Worm (Caenorhabditis elegans) whole organism, L1 larva: ENCODE data around the gene lsm-1.
A peak's percentile ranks its signal among the peaks of the same experiment; 100 is the strongest.

Source experiments
- C04F5.9 ChIP-seq: sonication (generic microtip); optimal IDR thresholded peaks from 2 replicates; lab custom pipeline; 2016; ENCODE audit warnings: missing genetic modification characterization, missing compliant biosample characterization
- C16A3.4 ChIP-seq: fragments of 150-350 bp; optimal IDR thresholded peaks from 2 replicates; lab custom pipeline; 2014; ENCODE audit warnings: missing biosample characterization, missing genetic modification characterization
- Y116A8C.19 ChIP-seq: sonication (generic microtip); optimal IDR thresholded peaks from 2 replicates; lab custom pipeline; 2016; ENCODE audit warnings: missing compliant biosample characterization, missing genetic modification characterization, borderline replicate concordance
- aha-1 ChIP-seq: fragments of 150-350 bp; optimal IDR thresholded peaks from 2 replicates; lab custom pipeline; 2014; ENCODE audit warnings: missing biosample characterization, missing genetic modification characterization
- alr-1 ChIP-seq: fragments of 200-800 bp; sonication (Bioruptor generic); optimal IDR thresholded peaks from 2 replicates; lab custom pipeline; 2018; ENCODE audit warnings: borderline replicate concordance, mild to moderate bottlenecking, missing genetic modification characterization, missing compliant biosample characterization
- ceh-63 ChIP-seq: fragments of 200-800 bp; sonication (Bioruptor generic); optimal IDR thresholded peaks from 2 replicates; lab custom pipeline; 2018; ENCODE audit warnings: mild to moderate bottlenecking, missing genetic modification characterization, missing compliant biosample characterization
- ceh-8 ChIP-seq: fragments of 200-800 bp; sonication (Bioruptor generic); optimal IDR thresholded peaks from 2 replicates; lab custom pipeline; 2018; ENCODE audit warnings: mild to moderate bottlenecking, missing genetic modification characterization, moderate library complexity, missing compliant biosample characterization
- ceh-82 ChIP-seq, 3 experiments: fragments of 150-350 bp in 1 of 3; sonication (generic microtip) in 2 of 3; optimal IDR thresholded peaks; 2 replicates each; lab custom pipeline; 2014 to 2017; ENCODE audit warnings: missing biosample characterization in 3 of 3, missing genetic modification characterization in 3 of 3
- ces-1 ChIP-seq: fragments of 150-350 bp; optimal IDR thresholded peaks from 2 replicates; lab custom pipeline; 2014; ENCODE audit warnings: missing biosample characterization, missing genetic modification reagents, missing genetic modification characterization
- dsc-1 ChIP-seq: sonication (generic microtip); optimal IDR thresholded peaks from 2 replicates; lab custom pipeline; 2016; ENCODE audit warnings: mild to moderate bottlenecking, missing genetic modification characterization, missing compliant biosample characterization
- efl-1 ChIP-seq, 4 experiments: fragments of 150-350 bp; optimal IDR thresholded peaks in 3 of 4; peaks in 1 of 4; 1 replicate in 1 of 4; 2 replicates in 3 of 4; lab custom pipeline; 2014; ENCODE audit warnings: missing biosample characterization in 2 of 4, missing genetic modification characterization in 2 of 4, missing genetic modification reagents in 2 of 4
- efl-3 ChIP-seq: fragments of 200-800 bp; sonication (Bioruptor generic); optimal IDR thresholded peaks from 2 replicates; lab custom pipeline; 2018; ENCODE audit warnings: mild to moderate bottlenecking, missing genetic modification characterization, missing compliant biosample characterization
- egl-13 ChIP-seq: sonication (generic microtip); optimal IDR thresholded peaks from 2 replicates; lab custom pipeline; 2016; ENCODE audit warnings: missing genotype, missing genetic modification reagents, missing genetic modification characterization, missing compliant biosample characterization
- elt-2 ChIP-seq: sonication (generic microtip); optimal IDR thresholded peaks from 2 replicates; lab custom pipeline; 2016; ENCODE audit warnings: missing genetic modification characterization, mild to moderate bottlenecking, inconsistent platforms, missing compliant biosample characterization, missing genetic modification reagents
- elt-3 ChIP-seq, 6 experiments: fragments of 150-350 bp in 1 of 6; sonication (generic microtip); optimal IDR thresholded peaks; 2 replicates each; lab custom pipeline; 2017 to 2018; ENCODE audit warnings: missing biosample characterization in 6 of 6, missing genetic modification characterization in 6 of 6, inconsistent platforms in 1 of 6
- fos-1 ChIP-seq: fragments of 150-350 bp; optimal IDR thresholded peaks from 2 replicates; lab custom pipeline; 2014; ENCODE audit warnings: missing biosample characterization, missing genetic modification characterization
- hlh-17 ChIP-seq: fragments of 200-800 bp; sonication (Bioruptor generic); optimal IDR thresholded peaks from 2 replicates; lab custom pipeline; 2018; ENCODE audit warnings: missing genetic modification characterization, mild to moderate bottlenecking, missing compliant biosample characterization, moderate library complexity, borderline replicate concordance
- hlh-4 ChIP-seq: sonication (generic microtip); optimal IDR thresholded peaks from 2 replicates; lab custom pipeline; 2016; ENCODE audit warnings: mild to moderate bottlenecking, missing genetic modification characterization, missing compliant biosample characterization
- isw-1 ChIP-seq: fragments of 200-800 bp; sonication (Bioruptor generic); IDR thresholded peaks from 2 replicates; pipeline ENCODE4 v1.3.6; 2022; ENCODE audit warnings: missing genetic modification characterization, missing compliant biosample characterization
- jun-1 ChIP-seq: fragments of 150-350 bp; optimal IDR thresholded peaks from 2 replicates; lab custom pipeline; 2014; ENCODE audit warnings: missing biosample characterization, missing genetic modification reagents, missing genetic modification characterization
- lin-39 ChIP-seq: fragments of 150-350 bp; optimal IDR thresholded peaks from 2 replicates; lab custom pipeline; 2014; ENCODE audit warnings: missing biosample characterization, missing genetic modification reagents, missing genetic modification characterization
- lsy-2 ChIP-seq, 2 experiments: fragments of 150-350 bp; optimal IDR thresholded peaks; 2 replicates each; lab custom pipeline; 2014; ENCODE audit warnings: missing biosample characterization in 2 of 2, missing genetic modification characterization in 2 of 2
- mab-9 ChIP-seq: fragments of 200-800 bp; sonication (Bioruptor generic); IDR thresholded peaks from 2 replicates; pipeline ENCODE4 v1.3.6; 2022; ENCODE audit warnings: missing genetic modification reagents, missing genetic modification characterization, missing compliant biosample characterization
- mdl-1 ChIP-seq, 2 experiments: fragments of 150-350 bp; optimal IDR thresholded peaks; 2 replicates each; lab custom pipeline; 2014 to 2017; ENCODE audit warnings: missing biosample characterization in 2 of 2, missing genetic modification characterization in 2 of 2, inconsistent platforms in 1 of 2
- mef-2 ChIP-seq: fragments of 150-350 bp; optimal IDR thresholded peaks from 2 replicates; lab custom pipeline; 2014; ENCODE audit warnings: missing biosample characterization, missing genetic modification characterization
- nhr-11 ChIP-seq: fragments of 150-350 bp; optimal IDR thresholded peaks from 2 replicates; lab custom pipeline; 2014; ENCODE audit warnings: missing biosample characterization, missing genetic modification characterization
- nhr-20 ChIP-seq: sonication (generic microtip); optimal IDR thresholded peaks from 2 replicates; lab custom pipeline; 2016; ENCODE audit warnings: mild to moderate bottlenecking, missing genetic modification characterization, missing compliant biosample characterization
- nhr-28 ChIP-seq: fragments of 150-350 bp; optimal IDR thresholded peaks from 2 replicates; lab custom pipeline; 2014; ENCODE audit warnings: missing biosample characterization, missing genetic modification characterization
- nhr-47 ChIP-seq: sonication (generic microtip); optimal IDR thresholded peaks from 2 replicates; lab custom pipeline; 2016; ENCODE audit warnings: mild to moderate bottlenecking, missing genetic modification characterization, moderate library complexity, missing compliant biosample characterization
- nhr-71 ChIP-seq: sonication (generic microtip); optimal IDR thresholded peaks from 2 replicates; lab custom pipeline; 2016; ENCODE audit warnings: mild to moderate bottlenecking, missing genetic modification characterization, moderate library complexity, missing compliant biosample characterization
- nhr-76 ChIP-seq: sonication (generic microtip); optimal IDR thresholded peaks from 2 replicates; lab custom pipeline; 2017; ENCODE audit warnings: missing biosample characterization, missing genetic modification characterization
- nhr-77 ChIP-seq: fragments of 150-350 bp; optimal IDR thresholded peaks from 2 replicates; lab custom pipeline; 2014; ENCODE audit warnings: missing biosample characterization, missing genetic modification characterization
- nhr-84 ChIP-seq: sonication (generic microtip); optimal IDR thresholded peaks from 2 replicates; lab custom pipeline; 2017; ENCODE audit warnings: missing biosample characterization, missing genetic modification characterization
- nhr-85 ChIP-seq: sonication (generic microtip); peaks from one replicate; lab custom pipeline; 2016; ENCODE audit warnings: missing genetic modification characterization, inconsistent platforms, missing compliant biosample characterization
- nhr-90 ChIP-seq: sonication (generic microtip); optimal IDR thresholded peaks from 2 replicates; lab custom pipeline; 2016; ENCODE audit warnings: mild to moderate bottlenecking, missing genetic modification characterization, missing compliant biosample characterization; ENCODE audit not compliant: poor library complexity
- pag-3 ChIP-seq: sonication (generic microtip); optimal IDR thresholded peaks from 2 replicates; lab custom pipeline; 2017; ENCODE audit warnings: missing genetic modification characterization, mild to moderate bottlenecking, missing compliant biosample characterization, antibody characterized with exemption, borderline replicate concordance; ENCODE audit not compliant: insufficient read depth
- pax-3 ChIP-seq: fragments of 200-800 bp; sonication (Bioruptor generic); optimal IDR thresholded peaks from 2 replicates; lab custom pipeline; 2018; ENCODE audit warnings: mild to moderate bottlenecking, missing genetic modification characterization, moderate library complexity, missing compliant biosample characterization
- pqm-1 ChIP-seq: sonication (generic microtip); optimal IDR thresholded peaks from 3 replicates; lab custom pipeline; 2017; ENCODE audit warnings: missing biosample characterization, missing genetic modification characterization
- rnt-1 ChIP-seq: sonication (generic microtip); optimal IDR thresholded peaks from 2 replicates; lab custom pipeline; 2016; ENCODE audit warnings: mild to moderate bottlenecking, missing genetic modification characterization, moderate library complexity, missing compliant biosample characterization
- sptf-1 ChIP-seq: fragments of 150-350 bp; optimal IDR thresholded peaks from 2 replicates; lab custom pipeline; 2014; ENCODE audit warnings: missing biosample characterization, missing genetic modification characterization
- sup-37 ChIP-seq: fragments of 200-800 bp; sonication (Bioruptor generic); optimal IDR thresholded peaks from 2 replicates; lab custom pipeline; 2018; ENCODE audit warnings: mild to moderate bottlenecking, missing genetic modification characterization, missing compliant biosample characterization
- tbx-2 ChIP-seq: sonication (generic microtip); optimal IDR thresholded peaks from 2 replicates; lab custom pipeline; 2016; ENCODE audit warnings: missing genetic modification characterization, missing compliant biosample characterization
- unc-130 ChIP-seq: fragments of 150-350 bp; optimal IDR thresholded peaks from 2 replicates; lab custom pipeline; 2017; ENCODE audit warnings: missing biosample characterization, missing genetic modification characterization, inconsistent platforms
- unc-30 ChIP-seq: sonication (generic microtip); optimal IDR thresholded peaks from 2 replicates; lab custom pipeline; 2017; ENCODE audit warnings: missing biosample characterization, missing genetic modification characterization
- vab-15 ChIP-seq: sonication (generic microtip); optimal IDR thresholded peaks from 2 replicates; lab custom pipeline; 2017; ENCODE audit warnings: missing genotype, mild to moderate bottlenecking, missing genetic modification characterization, missing compliant biosample characterization
- zip-4 ChIP-seq: fragments of 200-800 bp; sonication (Bioruptor generic); optimal IDR thresholded peaks from 2 replicates; lab custom pipeline; 2018; ENCODE audit warnings: mild to moderate bottlenecking, missing genetic modification characterization, moderate library complexity, missing compliant biosample characterization
- ztf-4 ChIP-seq: fragments of 150-350 bp; optimal IDR thresholded peaks from 2 replicates; lab custom pipeline; 2014; ENCODE audit warnings: missing biosample characterization, missing genetic modification characterization

Gene lsm-1

DNA sequence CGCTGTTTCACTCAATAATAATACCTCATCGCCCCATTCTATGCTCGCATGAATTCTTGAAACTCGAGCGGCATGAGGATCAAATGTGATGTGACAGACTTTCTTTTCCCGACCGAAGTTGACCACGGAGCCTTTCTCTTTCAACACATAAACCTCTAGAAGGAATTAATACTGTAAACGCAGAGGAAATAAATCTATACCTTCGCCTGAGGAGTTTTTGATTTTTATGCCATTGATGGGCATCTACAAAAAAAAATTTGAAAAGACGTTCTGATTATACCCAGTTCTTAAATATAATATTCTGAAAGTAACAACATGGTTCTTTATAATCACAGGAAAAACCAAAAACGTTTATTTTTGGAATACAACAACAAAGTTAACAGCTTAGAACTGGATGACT lies 30.5 kb upstream of the lsm-1 start, which contains the start of gene nbs-1:
Gene nbs-1 (minus strand): TSS at position 246 of the 400 bp plus-strand sequence.
- no peak for TF ChIP-seq ces-1
- no peak for TF ChIP-seq sptf-1 (tag; lab: Kevin White, UChicago)
- TF ChIP-seq efl-1 (optimal IDR thresholded peaks at IDR 0.05; lab: Kevin White, UChicago), result peak in 1 of 2 experiments; percentile 6
- TF ChIP-seq efl-1 (GFP tag; optimal IDR thresholded peaks at IDR 0.05 in 1 of 2; lab: Kevin White, UChicago), result peak in 1 of 2 experiments; percentile 34
- peak; percentile 63 for TF ChIP-seq nhr-85 (tag; lab: Kevin White, UChicago)
- TF ChIP-seq nhr-11 (tag; lab: Kevin White, UChicago), result no peak
- TF ChIP-seq nhr-77, result peak; percentile 7
- TF ChIP-seq nhr-90 (tag; lab: Kevin White, UChicago), result peak; percentile 12
- peak; percentile 13 for TF ChIP-seq nhr-47 (tag; lab: Kevin White, UChicago)
- TF ChIP-seq Y116A8C.19 (tag; lab: Kevin White, UChicago), result no peak
- TF ChIP-seq lsy-2 (tag; optimal IDR thresholded peaks at IDR 0.05; lab: Kevin White, UChicago), result peak in 1 of 2 experiments; percentile 41

DNA sequence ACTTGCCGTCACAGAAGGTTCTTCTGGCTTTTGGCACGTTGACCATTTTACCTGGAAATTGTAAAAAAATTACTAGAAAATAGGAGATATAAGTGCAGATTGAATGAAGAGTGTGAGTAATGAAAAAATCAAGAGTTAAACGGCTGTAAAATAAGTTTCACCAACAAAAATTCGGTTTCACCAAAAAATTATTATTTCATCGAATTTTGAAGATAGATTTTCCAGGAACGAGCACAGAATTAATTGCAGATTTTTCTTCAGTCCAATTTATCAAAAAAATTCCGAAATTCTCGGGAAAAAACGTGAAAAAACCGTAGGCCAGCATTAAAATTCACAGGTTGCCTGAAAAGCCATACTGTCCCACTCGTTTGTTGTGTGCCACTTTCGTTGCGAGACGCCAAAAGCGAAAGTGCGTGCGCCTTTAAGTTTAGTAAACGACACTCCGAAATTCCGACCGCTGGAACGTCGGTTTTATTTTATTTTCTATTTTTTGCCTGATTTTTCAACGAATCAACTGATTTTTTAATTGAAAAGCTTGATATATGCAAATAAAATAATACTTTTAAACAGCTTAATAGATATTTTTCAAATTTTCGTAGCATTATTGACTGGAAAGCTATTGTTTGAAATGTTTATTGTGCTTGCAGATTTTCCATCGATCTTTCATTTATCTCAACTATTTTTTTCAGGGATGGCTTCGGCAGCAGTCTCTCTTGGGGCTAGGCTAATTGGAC lies 29.4 kb upstream of the lsm-1 start, which contains the start of the genes rpl-36.A and nuo-1:
Gene rpl-36.A (minus strand): TSS at position 51 of the 734 bp plus-strand sequence.
Gene nuo-1 (plus strand): TSS at position 684 of the 734 bp plus-strand sequence.
- peak; percentile 29 for TF ChIP-seq vab-15 (tag; lab: Kevin White, UChicago)
- no peak for TF ChIP-seq ces-1
- no peak for TF ChIP-seq nhr-76 (tag; lab: Kevin White, UChicago)
- TF ChIP-seq elt-2 (tag; lab: Kevin White, UChicago), result no peak
- TF ChIP-seq dsc-1 (tag; lab: Kevin White, UChicago), result peak; percentile 55
- TF ChIP-seq efl-3 (GFP tag; lab: Kevin White, UChicago), result no peak
- TF ChIP-seq efl-1 (optimal IDR thresholded peaks at IDR 0.05; lab: Kevin White, UChicago), result peak; percentile 88 to 91
- peak; percentile 82 to 98 for TF ChIP-seq efl-1 (GFP tag; optimal IDR thresholded peaks at IDR 0.05 in 1 of 2; lab: Kevin White, UChicago)
- TF ChIP-seq lin-39, result peak; percentile 13
- no peak for TF ChIP-seq Y116A8C.19 (tag; lab: Kevin White, UChicago)
- TF ChIP-seq unc-130 (tag; lab: Kevin White, UChicago), result peak; percentile 94
- TF ChIP-seq zip-4 (GFP tag; lab: Kevin White, UChicago), result no peak
- TF ChIP-seq C04F5.9 (tag; lab: Kevin White, UChicago), result peak; percentile 38
- TF ChIP-seq unc-30 (tag; lab: Kevin White, UChicago), result no peak
- TF ChIP-seq fos-1 (tag; lab: Kevin White, UChicago), result peak; percentile 73
- TF ChIP-seq pax-3 (tag; lab: Kevin White, UChicago), result no peak
- TF ChIP-seq ceh-82 (tag; optimal IDR thresholded peaks at IDR 0.05; lab: Kevin White, UChicago), result peak; percentile 58 to 92 (median 76)
- TF ChIP-seq mdl-1 (tag; optimal IDR thresholded peaks at IDR 0.05; lab: Kevin White, UChicago), result peak in 1 of 2 experiments; percentile 79
- peak in 3 of 6 experiments; percentile 3 to 83 (median 41) for TF ChIP-seq elt-3 (tag; optimal IDR thresholded peaks at IDR 0.05; lab: Kevin White, UChicago)
- no peak for TF ChIP-seq ceh-8
- peak; percentile 4 for TF ChIP-seq nhr-11 (tag; lab: Kevin White, UChicago)
- TF ChIP-seq egl-13 (tag; lab: Kevin White, UChicago), result no peak
- TF ChIP-seq ceh-63, result no peak
- no peak for TF ChIP-seq aha-1 (tag; lab: Kevin White, UChicago)
- TF ChIP-seq nhr-20 (tag; lab: Kevin White, UChicago), result peak; percentile 85
- no peak for TF ChIP-seq alr-1 (tag; lab: Kevin White, UChicago)
- TF ChIP-seq mab-9 (GFP tag; lab: Robert Waterston, UW), result no peak
- peak; percentile 85 for TF ChIP-seq isw-1
- peak; percentile 84 for TF ChIP-seq rnt-1
- no peak for TF ChIP-seq sup-37 (GFP tag; lab: Kevin White, UChicago)
- TF ChIP-seq jun-1, result peak; percentile 69
- TF ChIP-seq tbx-2 (tag; lab: Kevin White, UChicago), result peak; percentile 77
- TF ChIP-seq C16A3.4, result peak; percentile 96
- no peak for TF ChIP-seq nhr-28
- TF ChIP-seq pqm-1 (tag; lab: Kevin White, UChicago), result no peak
- no peak for TF ChIP-seq nhr-84 (tag; lab: Kevin White, UChicago)
- TF ChIP-seq nhr-71, result peak; percentile 88
- TF ChIP-seq ztf-4 (tag; lab: Kevin White, UChicago), result peak; percentile 3
- no peak for TF ChIP-seq pag-3 (tag; lab: Kevin White, UChicago)
- no peak for TF ChIP-seq hlh-4 (tag; lab: Kevin White, UChicago)
- peak; percentile 15 for TF ChIP-seq mef-2 (tag; lab: Kevin White, UChicago)
- TF ChIP-seq hlh-17 (GFP tag; lab: Kevin White, UChicago), result no peak
- peak; percentile 87 for TF ChIP-seq nhr-85 (tag; lab: Kevin White, UChicago)
